Worm (Caenorhabditis elegans): Measurements from ENCODE around the gene hmit-1.3.

- TF ChIP-seq nhr-6 (tag; optimal IDR thresholded peaks at IDR 0.05) (no peak), duxl-1 (tag; optimal IDR thresholded peaks at IDR 0.05; ENCODE audit: poor library complexity) (no peak), ceh-44 (GFP tag; IDR thresholded peaks at IDR 0.05) (no peak), dpl-1 (GFP tag; optimal IDR thresholded peaks at IDR 0.05) (no peak), unc-62 (GFP tag; optimal IDR thresholded peaks at IDR 0.05 in 1 of 2) (no peak), unc-62 (tag; optimal IDR thresholded peaks at IDR 0.05) (no peak), zag-1 (tag; optimal IDR thresholded peaks at IDR 0.05) (no peak), ceh-82 (tag; optimal IDR thresholded peaks at IDR 0.05) (no peak), daf-12 (tag; optimal IDR thresholded peaks at IDR 0.05) (no peak), php-3 (GFP tag; IDR thresholded peaks at IDR 0.05) (no peak), lin-39 (tag; optimal IDR thresholded peaks at IDR 0.05) (no peak), skn-1 (tag; optimal IDR thresholded peaks at IDR 0.05) (no peak), daf-19 (GFP tag; conservative IDR thresholded peaks at IDR 0.05) (no peak), lsy-2 (tag; optimal IDR thresholded peaks at IDR 0.05) (no peak), jun-1 (tag; optimal IDR thresholded peaks at IDR 0.05) (no peak)
Measured at ce11 chrIII:3487133-3487532, 32.3 kb downstream of the hmit-1.3 start.

All from whole organism, L4 larva.